Worm (Caenorhabditis elegans) whole organism, L1 larva: ENCODE results near the gene T28F3.9.

Source experiments
- blmp-1 ChIP-seq: fragments of 150-350 bp; optimal IDR thresholded peaks from 2 replicates; lab custom pipeline; 2014; ENCODE audit warnings: missing biosample characterization, missing genetic modification characterization
- dpl-1 ChIP-seq, 3 experiments: fragments of 150-350 bp in 2 of 3; sonication (generic microtip) in 1 of 3; optimal IDR thresholded peaks; 2 replicates each; lab custom pipeline; 2014 to 2017; ENCODE audit warnings: missing biosample characterization in 3 of 3, missing genetic modification characterization in 3 of 3, missing genetic modification reagents in 3 of 3
- elt-2 ChIP-seq: sonication (generic microtip); optimal IDR thresholded peaks from 2 replicates; lab custom pipeline; 2016; ENCODE audit warnings: missing genetic modification characterization, mild to moderate bottlenecking, inconsistent platforms, missing compliant biosample characterization, missing genetic modification reagents
- lin-13 ChIP-seq: fragments of 150-350 bp; optimal IDR thresholded peaks from 2 replicates; lab custom pipeline; 2014; ENCODE audit warnings: missing biosample characterization, missing genetic modification reagents, missing genetic modification characterization
- lin-35 ChIP-seq, 2 experiments: fragments of 150-350 bp; optimal IDR thresholded peaks; 2 replicates each; lab custom pipeline; 2014; ENCODE audit warnings: missing biosample characterization in 2 of 2, missing genetic modification characterization in 2 of 2, missing genetic modification reagents in 2 of 2
- nhr-28 ChIP-seq: fragments of 150-350 bp; optimal IDR thresholded peaks from 2 replicates; lab custom pipeline; 2014; ENCODE audit warnings: missing biosample characterization, missing genetic modification characterization
- rnt-1 ChIP-seq: sonication (generic microtip); optimal IDR thresholded peaks from 2 replicates; lab custom pipeline; 2016; ENCODE audit warnings: mild to moderate bottlenecking, missing genetic modification characterization, moderate library complexity, missing compliant biosample characterization
- skn-1 ChIP-seq: fragments of 150-350 bp; optimal IDR thresholded peaks from 2 replicates; lab custom pipeline; 2014; ENCODE audit warnings: missing biosample characterization, missing genetic modification characterization
- snpc-4 ChIP-seq: fragments of 150-350 bp; optimal IDR thresholded peaks from 2 replicates; lab custom pipeline; 2014; ENCODE audit warnings: missing biosample characterization, missing genetic modification characterization
- unc-62 ChIP-seq: fragments of 150-350 bp; optimal IDR thresholded peaks from 2 replicates; lab custom pipeline; 2014; ENCODE audit warnings: missing biosample characterization, missing genetic modification reagents, missing genetic modification characterization
- zag-1 ChIP-seq: fragments of 150-350 bp; optimal IDR thresholded peaks from 2 replicates; lab custom pipeline; 2014; ENCODE audit warnings: missing biosample characterization, missing genetic modification characterization
- ztf-11 ChIP-seq, 2 experiments: sonication (generic microtip); optimal IDR thresholded peaks; 2 replicates each; lab custom pipeline; 2016 to 2017; ENCODE audit warnings: missing genetic modification characterization in 2 of 2, missing biosample characterization in 1 of 2, missing compliant biosample characterization in 1 of 2

DNA sequence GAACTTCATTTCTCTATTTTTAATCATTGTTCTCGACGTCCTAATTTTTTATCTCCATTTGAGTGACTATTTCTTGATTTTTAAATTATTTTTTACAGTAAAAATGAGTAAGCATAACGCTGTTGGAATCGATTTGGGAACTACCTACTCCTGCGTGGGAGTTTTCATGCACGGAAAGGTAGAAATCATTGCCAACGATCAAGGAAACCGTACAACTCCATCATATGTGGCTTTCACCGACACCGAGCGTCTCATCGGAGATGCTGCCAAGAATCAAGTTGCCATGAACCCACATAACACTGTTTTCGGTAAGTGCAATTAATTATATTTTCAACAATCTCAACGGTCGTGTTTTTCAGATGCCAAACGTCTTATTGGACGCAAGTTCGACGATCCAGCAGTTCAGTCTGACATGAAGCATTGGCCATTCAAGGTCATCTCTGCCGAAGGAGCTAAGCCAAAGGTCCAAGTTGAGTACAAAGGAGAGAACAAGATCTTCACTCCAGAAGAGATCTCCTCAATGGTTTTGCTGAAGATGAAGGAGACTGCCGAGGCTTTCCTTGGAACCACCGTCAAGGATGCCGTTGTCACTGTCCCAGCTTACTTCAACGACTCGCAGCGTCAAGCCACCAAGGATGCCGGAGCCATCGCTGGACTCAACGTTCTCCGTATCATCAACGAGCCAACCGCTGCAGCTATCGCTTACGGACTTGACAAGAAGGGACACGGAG, 29.3 kb upstream of the T28F3.9 start, which contains the start of gene hsp-1:
- TF ChIP-seq lin-13 (GFP tag; lab: Kevin White, UChicago) (no peak), ztf-11 (tag; optimal IDR thresholded peaks at IDR 0.05; lab: Kevin White, UChicago) (no peak), skn-1 (tag; lab: Kevin White, UChicago) (peak; percentile 17), rnt-1 (no peak), dpl-1 (GFP tag; optimal IDR thresholded peaks at IDR 0.05; lab: Kevin White, UChicago) (no peak), snpc-4 (tag; lab: Kevin White, UChicago) (no peak), zag-1 (tag; lab: Kevin White, UChicago) (no peak), elt-2 (no peak), nhr-28 (tag; lab: Kevin White, UChicago) (no peak), blmp-1 (tag; lab: Kevin White, UChicago) (no peak), lin-35 (GFP tag; optimal IDR thresholded peaks at IDR 0.05; lab: Kevin White, UChicago) (no peak), unc-62 (GFP tag; lab: Kevin White, UChicago) (no peak)
